Worm (Caenorhabditis elegans) whole organism, late embryonic: Measurements from ENCODE around the gene vha-18.

Experiments
- Y22D7AL.16 ChIP-seq: sonication (generic microtip); optimal IDR thresholded peaks from 2 replicates; lab custom pipeline; 2016; ENCODE audit warnings: missing genetic modification characterization, missing compliant biosample characterization
- ama-1 ChIP-seq: fragments of 150-350 bp; optimal IDR thresholded peaks from 2 replicates; lab custom pipeline; 2014
- ceh-45 ChIP-seq: fragments of 200-800 bp; sonication (Bioruptor generic); IDR thresholded peaks from 2 replicates; pipeline ENCODE4 v1.3.6; 2022; ENCODE audit warnings: missing genetic modification reagents, missing genetic modification characterization, missing compliant biosample characterization
- dve-1 ChIP-seq: sonication (generic microtip); optimal IDR thresholded peaks from 2 replicates; lab custom pipeline; 2017; ENCODE audit warnings: antibody characterized with exemption, mild to moderate bottlenecking, missing genetic modification characterization, missing compliant biosample characterization
- hlh-30 ChIP-seq: sonication (generic microtip); optimal IDR thresholded peaks from 2 replicates; lab custom pipeline; 2017; ENCODE audit warnings: antibody characterized with exemption, missing genetic modification characterization, missing compliant biosample characterization; ENCODE audit not compliant: insufficient read depth
- mec-3 ChIP-seq: sonication (generic microtip); optimal IDR thresholded peaks from 2 replicates; lab custom pipeline; 2016; ENCODE audit warnings: borderline replicate concordance, missing genetic modification characterization, missing compliant biosample characterization
- nfya-1 ChIP-seq: sonication (generic microtip); optimal IDR thresholded peaks from 2 replicates; lab custom pipeline; 2017; ENCODE audit warnings: missing genetic modification characterization, mild to moderate bottlenecking, missing compliant biosample characterization, antibody characterized with exemption, moderate library complexity
- nhr-232 ChIP-seq: sonication (generic microtip); optimal IDR thresholded peaks from 2 replicates; lab custom pipeline; 2016; ENCODE audit warnings: missing genetic modification characterization, missing compliant biosample characterization
- syd-9 ChIP-seq: sonication (generic microtip); optimal IDR thresholded peaks from 2 replicates; lab custom pipeline; 2016; ENCODE audit warnings: mild to moderate bottlenecking, missing genetic modification characterization, moderate library complexity, missing compliant biosample characterization
- tbx-2 ChIP-seq: sonication (generic microtip); optimal IDR thresholded peaks from 2 replicates; lab custom pipeline; 2016; ENCODE audit warnings: missing genetic modification characterization, missing compliant biosample characterization

DNA sequence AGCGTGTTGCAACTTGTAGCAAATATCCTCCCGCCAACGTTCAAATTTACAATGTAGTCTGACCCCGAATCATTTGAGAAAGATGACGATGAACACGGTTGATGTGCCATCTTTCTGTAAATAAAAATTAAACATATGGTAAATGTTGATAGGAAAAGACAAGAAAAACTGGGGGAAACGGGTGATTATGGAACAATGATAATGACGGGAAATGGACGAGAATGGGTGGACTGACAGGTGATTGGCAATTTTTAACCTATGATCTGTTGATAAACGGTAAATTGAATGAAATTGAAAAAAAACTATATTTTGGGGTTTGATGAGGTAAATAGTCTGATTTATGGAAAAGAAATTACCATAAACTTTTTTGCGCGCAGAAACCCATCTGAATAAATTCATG, 47.0 kb upstream of the vha-18 start, which contains the start of gene T23B12.6:
- no peak for TF ChIP-seq ceh-45 (GFP tag; lab: Robert Waterston, UW)
- no peak for TF ChIP-seq nhr-232 (tag; lab: Kevin White, UChicago)
- no peak for TF ChIP-seq hlh-30 (tag; lab: Kevin White, UChicago)
- no peak for TF ChIP-seq ama-1 (lab: Kevin White, UChicago)
- no peak for TF ChIP-seq mec-3 (tag; lab: Kevin White, UChicago)
- TF ChIP-seq syd-9 (tag; lab: Kevin White, UChicago) = no peak
- no peak for TF ChIP-seq tbx-2 (tag; lab: Kevin White, UChicago)
- TF ChIP-seq nfya-1 (tag; lab: Kevin White, UChicago) = no peak
- no peak for TF ChIP-seq Y22D7AL.16 (tag; lab: Kevin White, UChicago)
- TF ChIP-seq dve-1 (tag; lab: Kevin White, UChicago) = no peak
